Worm (Caenorhabditis elegans) whole organism, L3 larva: Measurements from ENCODE around the gene K04E7.1.

Experiments
- R02D3.7 ChIP-seq: fragments of 150-350 bp; optimal IDR thresholded peaks from 2 replicates; lab custom pipeline; 2014; ENCODE audit warnings: missing biosample characterization, missing genetic modification characterization
- ZK546.5 ChIP-seq: sonication (generic microtip); optimal IDR thresholded peaks from 2 replicates; lab custom pipeline; 2017; ENCODE audit warnings: missing biosample characterization, missing genetic modification characterization
- aly-2 ChIP-seq: fragments of 150-350 bp; optimal IDR thresholded peaks from 2 replicates; lab custom pipeline; 2014; ENCODE audit warnings: missing biosample characterization, missing genetic modification characterization
- ceh-16 ChIP-seq: sonication (generic microtip); optimal IDR thresholded peaks from 2 replicates; lab custom pipeline; 2017; ENCODE audit warnings: missing biosample characterization, missing genetic modification characterization
- ceh-28 ChIP-seq: fragments of 150-350 bp; optimal IDR thresholded peaks from 2 replicates; lab custom pipeline; 2014; ENCODE audit warnings: missing biosample characterization, missing genetic modification reagents, missing genetic modification characterization
- ceh-82 ChIP-seq: fragments of 150-350 bp; optimal IDR thresholded peaks from 2 replicates; lab custom pipeline; 2014; ENCODE audit warnings: missing biosample characterization, missing genetic modification characterization
- ceh-9 ChIP-seq: sonication (generic microtip); optimal IDR thresholded peaks from 2 replicates; lab custom pipeline; 2018; ENCODE audit warnings: missing biosample characterization, missing genetic modification characterization
- daf-12 ChIP-seq: fragments of 150-350 bp; optimal IDR thresholded peaks from 2 replicates; lab custom pipeline; 2014; ENCODE audit warnings: missing biosample characterization, missing genetic modification reagents, missing genetic modification characterization
- egl-27 ChIP-seq: sonication (generic microtip); optimal IDR thresholded peaks from 4 replicates; lab custom pipeline; 2017; ENCODE audit warnings: missing biosample characterization, missing genetic modification reagents, missing genetic modification characterization
- egl-5 ChIP-seq: fragments of 150-350 bp; optimal IDR thresholded peaks from 2 replicates; lab custom pipeline; 2017; ENCODE audit warnings: missing biosample characterization, missing genetic modification reagents, missing genetic modification characterization, inconsistent platforms
- elt-1 ChIP-seq: fragments of 150-350 bp; optimal IDR thresholded peaks from 2 replicates; lab custom pipeline; 2014; ENCODE audit warnings: missing biosample characterization, missing genetic modification characterization
- elt-2 ChIP-seq: sonication (generic microtip); optimal IDR thresholded peaks from 2 replicates; lab custom pipeline; 2016; ENCODE audit warnings: missing genetic modification reagents, mild to moderate bottlenecking, missing genetic modification characterization, missing compliant biosample characterization
- elt-3 ChIP-seq, 3 experiments: fragments of 150-350 bp in 1 of 3; sonication (generic microtip) in 2 of 3; optimal IDR thresholded peaks; 2 replicates in 2 of 3; 4 replicates in 1 of 3; lab custom pipeline; 2014 to 2017; ENCODE audit warnings: missing biosample characterization in 3 of 3, missing genetic modification characterization in 3 of 3
- fkh-10 ChIP-seq: sonication (generic microtip); optimal IDR thresholded peaks from 2 replicates; lab custom pipeline; 2017; ENCODE audit warnings: missing biosample characterization, missing genetic modification reagents, missing genetic modification characterization
- fkh-2 ChIP-seq: fragments of 150-350 bp; optimal IDR thresholded peaks from 2 replicates; lab custom pipeline; 2014; ENCODE audit warnings: missing biosample characterization, missing genetic modification reagents, missing genetic modification characterization
- fos-1 ChIP-seq: fragments of 150-350 bp; optimal IDR thresholded peaks from 2 replicates; lab custom pipeline; 2014; ENCODE audit warnings: missing biosample characterization, missing genetic modification characterization
- hmg-11 ChIP-seq: sonication (generic microtip); optimal IDR thresholded peaks from 2 replicates; lab custom pipeline; 2016; ENCODE audit warnings: missing genetic modification characterization, missing compliant biosample characterization
- lin-15B ChIP-seq: fragments of 150-350 bp; optimal IDR thresholded peaks from 2 replicates; lab custom pipeline; 2014; ENCODE audit warnings: missing biosample characterization, missing genetic modification characterization
- lin-39 ChIP-seq: fragments of 150-350 bp; optimal IDR thresholded peaks from 2 replicates; lab custom pipeline; 2018; ENCODE audit warnings: missing biosample characterization, missing genetic modification reagents, missing genetic modification characterization
- lsy-12 ChIP-seq: sonication (generic microtip); optimal IDR thresholded peaks from 2 replicates; lab custom pipeline; 2016; ENCODE audit warnings: mild to moderate bottlenecking, missing genetic modification characterization, missing compliant biosample characterization
- mdl-1 ChIP-seq: fragments of 150-350 bp; optimal IDR thresholded peaks from 2 replicates; lab custom pipeline; 2014; ENCODE audit warnings: missing biosample characterization, missing genetic modification characterization
- mml-1 ChIP-seq: fragments of 150-350 bp; sonication (generic microtip); optimal IDR thresholded peaks from 3 replicates; lab custom pipeline; 2014; ENCODE audit warnings: missing biosample characterization, missing genetic modification characterization
- nfya-1 ChIP-seq: sonication (generic microtip); optimal IDR thresholded peaks from 2 replicates; lab custom pipeline; 2017; ENCODE audit warnings: missing genetic modification characterization, mild to moderate bottlenecking, missing compliant biosample characterization, antibody characterized with exemption, moderate library complexity; ENCODE audit not compliant: insufficient read depth
- nhr-11 ChIP-seq: fragments of 150-350 bp; optimal IDR thresholded peaks from 2 replicates; lab custom pipeline; 2014; ENCODE audit warnings: missing biosample characterization, missing genetic modification characterization
- nhr-12 ChIP-seq: fragments of 150-350 bp; optimal IDR thresholded peaks from 2 replicates; lab custom pipeline; 2014; ENCODE audit warnings: missing biosample characterization, missing genetic modification characterization
- nhr-23 ChIP-seq: fragments of 150-350 bp; optimal IDR thresholded peaks from 2 replicates; lab custom pipeline; 2014; ENCODE audit warnings: missing biosample characterization, missing genetic modification reagents, missing genetic modification characterization
- nhr-237 ChIP-seq: fragments of 150-350 bp; optimal IDR thresholded peaks from 2 replicates; lab custom pipeline; 2014; ENCODE audit warnings: missing biosample characterization, missing genetic modification characterization
- nhr-25 ChIP-seq: sonication (generic microtip); optimal IDR thresholded peaks from 2 replicates; lab custom pipeline; 2017; ENCODE audit warnings: missing biosample characterization, missing genetic modification characterization
- nhr-28 ChIP-seq: fragments of 150-350 bp; optimal IDR thresholded peaks from 2 replicates; lab custom pipeline; 2014; ENCODE audit warnings: missing biosample characterization, missing genetic modification characterization
- nhr-43 ChIP-seq: sonication (generic microtip); optimal IDR thresholded peaks from 2 replicates; lab custom pipeline; 2016; ENCODE audit warnings: mild to moderate bottlenecking, missing genetic modification characterization, missing compliant biosample characterization; ENCODE audit not compliant: poor library complexity, severe bottlenecking
- nhr-67 ChIP-seq: fragments of 150-350 bp; optimal IDR thresholded peaks from 2 replicates; lab custom pipeline; 2014; ENCODE audit warnings: missing biosample characterization, missing genetic modification characterization
- nhr-76 ChIP-seq: fragments of 150-350 bp; sonication (generic microtip); optimal IDR thresholded peaks from 5 replicates; lab custom pipeline; 2014; ENCODE audit warnings: missing biosample characterization, missing genetic modification characterization
- nhr-77 ChIP-seq: fragments of 150-350 bp; optimal IDR thresholded peaks from 2 replicates; lab custom pipeline; 2014; ENCODE audit warnings: missing biosample characterization, missing genetic modification characterization
- pqm-1 ChIP-seq: fragments of 150-350 bp; optimal IDR thresholded peaks from 2 replicates; lab custom pipeline; 2017; ENCODE audit warnings: missing biosample characterization, missing genetic modification characterization, inconsistent platforms
- sea-2 ChIP-seq: fragments of 150-350 bp; sonication (generic microtip); optimal IDR thresholded peaks from 4 replicates; lab custom pipeline; 2014; ENCODE audit warnings: missing biosample characterization, missing genetic modification reagents, missing genetic modification characterization
- zag-1 ChIP-seq: fragments of 150-350 bp; optimal IDR thresholded peaks from 2 replicates; lab custom pipeline; 2014; ENCODE audit warnings: missing biosample characterization, missing genetic modification characterization
- ztf-4 ChIP-seq: fragments of 150-350 bp; optimal IDR thresholded peaks from 2 replicates; lab custom pipeline; 2014; ENCODE audit warnings: missing biosample characterization, missing genetic modification characterization

Gene K04E7.1

ce11 chrX:6461729-6462128, at the start of gene K04E7.1:
TSS of gene K04E7.1 (plus strand) at chrX:6462029.
- TF ChIP-seq R02D3.7 (tag; lab: Kevin White, UChicago) = no peak
- no peak for TF ChIP-seq fkh-10
- TF ChIP-seq hmg-11 (tag; lab: Kevin White, UChicago) = no peak
- no peak for TF ChIP-seq ceh-9 (tag; lab: Kevin White, UChicago)
- TF ChIP-seq nfya-1 (tag; lab: Kevin White, UChicago) = no peak
- no peak for TF ChIP-seq lsy-12
- TF ChIP-seq ztf-4 (tag; lab: Kevin White, UChicago) = no peak
- no peak for TF ChIP-seq nhr-237

- TF ChIP-seq elt-1 (tag; lab: Kevin White, UChicago) (no peak), ceh-28 (tag; lab: Kevin White, UChicago) (no peak), nfya-1 (tag; lab: Kevin White, UChicago) (no peak), lin-39 (tag; lab: Kevin White, UChicago) (no peak), nhr-67 (tag; lab: Kevin White, UChicago) (no peak), aly-2 (tag; lab: Kevin White, UChicago) (no peak)
Observed at ce11 chrX:6412575-6412974, 49.3 kb upstream of the K04E7.1 start, which contains the start of gene T22E5.1. TSS of gene T22E5.1 (plus strand) at chrX:6412875.

ce11 chrX:6413583-6413982, 48.2 kb upstream of the K04E7.1 start:
- peak; percentile 31 for TF ChIP-seq lin-39 (tag; lab: Kevin White, UChicago)
- no peak for TF ChIP-seq daf-12 (tag; lab: Kevin White, UChicago)
- TF ChIP-seq elt-1 (tag; lab: Kevin White, UChicago) = peak; percentile 11

- peak; percentile 43 for TF ChIP-seq nhr-23 (tag; lab: Kevin White, UChicago)
- no peak for TF ChIP-seq elt-1 (tag; lab: Kevin White, UChicago)
- peak in 1 of 3 experiments; percentile 48 for TF ChIP-seq elt-3 (tag; optimal IDR thresholded peaks at IDR 0.05; lab: Kevin White, UChicago)
- peak; percentile 63 for TF ChIP-seq nhr-25 (tag; lab: Kevin White, UChicago)
- no peak for TF ChIP-seq lsy-12
Observed at ce11 chrX:6416357-6417087, 45.3 kb upstream of the K04E7.1 start, which contains the start of gene T22E5.6. TSS of gene T22E5.6 (minus strand) at chrX:6416407.

ce11 chrX:6419113-6419512, 42.7 kb upstream of the K04E7.1 start:
- TF ChIP-seq nhr-11 (tag; lab: Kevin White, UChicago) (no peak), sea-2 (GFP tag; lab: Kevin White, UChicago) (no peak), lin-39 (tag; lab: Kevin White, UChicago) (no peak), nhr-77 (no peak), fos-1 (tag; lab: Kevin White, UChicago) (no peak), egl-5 (tag; lab: Kevin White, UChicago) (no peak), nhr-12 (no peak), ceh-82 (tag; lab: Kevin White, UChicago) (no peak), lin-15B (no peak), ceh-16 (tag; lab: Kevin White, UChicago) (no peak), nhr-76 (no peak), elt-3 (tag; optimal IDR thresholded peaks at IDR 0.05; lab: Kevin White, UChicago) (no peak), ZK546.5 (tag; lab: Kevin White, UChicago) (no peak), pqm-1 (tag; lab: Kevin White, UChicago) (no peak), egl-27 (tag; lab: Kevin White, UChicago) (no peak)

- TF ChIP-seq zag-1 (tag; lab: Kevin White, UChicago) = no peak
- TF ChIP-seq mdl-1 = no peak
- TF ChIP-seq nhr-237 = no peak
- no peak for TF ChIP-seq nhr-43 (tag; lab: Kevin White, UChicago)
- TF ChIP-seq nhr-11 (tag; lab: Kevin White, UChicago) = no peak
- no peak for TF ChIP-seq elt-2 (tag; lab: Kevin White, UChicago)
- TF ChIP-seq nhr-67 (tag; lab: Kevin White, UChicago) = no peak
- no peak for TF ChIP-seq pqm-1 (tag; lab: Kevin White, UChicago)
- no peak for TF ChIP-seq fkh-2 (tag; lab: Kevin White, UChicago)
- TF ChIP-seq mml-1 (tag; lab: Kevin White, UChicago) = no peak
- TF ChIP-seq nhr-28 = no peak
- no peak for TF ChIP-seq daf-12 (tag; lab: Kevin White, UChicago)
- TF ChIP-seq R02D3.7 (tag; lab: Kevin White, UChicago) = no peak
- TF ChIP-seq lin-39 (tag; lab: Kevin White, UChicago) = no peak
- no peak for TF ChIP-seq nhr-12
- TF ChIP-seq ZK546.5 (tag; lab: Kevin White, UChicago) = no peak
- TF ChIP-seq egl-5 (tag; lab: Kevin White, UChicago) = no peak
- TF ChIP-seq, all 47 proteins: peak for 0
Observed at ce11 chrX:6420681-6421080, 41.1 kb upstream of the K04E7.1 start, which contains the start of gene K10C2.12. TSS of gene K10C2.12 (minus strand) at chrX:6420781.
